Fruit fly (Drosophila melanogaster) whole organism, prepupa: ENCODE measurements around the gene Lcp65Aa.

Source experiments
- CG11294 ChIP-seq: fragments of 200-800 bp; sonication (Bioruptor generic); IDR thresholded peaks from 2 replicates; pipeline ENCODE4 v1.3.6; 2022; ENCODE audit warnings: missing biosample characterization, missing genetic modification characterization
- CG8319 ChIP-seq: fragments of 200-800 bp; sonication (Bioruptor generic); optimal IDR thresholded peaks from 3 replicates; lab custom pipeline; 2016; ENCODE audit warnings: missing biosample characterization, missing genetic modification characterization
- OdsH ChIP-seq: fragments of 200-800 bp; sonication (Bioruptor generic); optimal IDR thresholded peaks from 3 replicates; lab custom pipeline; 2016; ENCODE audit warnings: missing biosample characterization, missing genetic modification characterization
- Sox102F ChIP-seq: fragments of 200-800 bp; sonication (Bioruptor generic); optimal IDR thresholded peaks from 2 replicates; lab custom pipeline; 2016; ENCODE audit warnings: missing biosample characterization, mild to moderate bottlenecking, missing genetic modification characterization
- svp ChIP-seq: fragments of 200-800 bp; sonication (Bioruptor generic); peaks from one replicate; lab custom pipeline; 2016; ENCODE audit warnings: missing biosample characterization, missing genetic modification characterization

- no peak for TF ChIP-seq CG11294 (GFP tag; lab: Robert Waterston, UW)
- TF ChIP-seq Sox102F (GFP tag; lab: Kevin White, UChicago), result no peak
- TF ChIP-seq CG8319, result no peak
- TF ChIP-seq svp (GFP tag; lab: Kevin White, UChicago), result no peak
- no peak for TF ChIP-seq OdsH (GFP tag; lab: Kevin White, UChicago)
These were observed 7.8 kb upstream of the Lcp65Aa start, which contains the start of gene Lcp65Ad for dm6 chr3L:6143188-6143755.
